Worm (Caenorhabditis elegans): ENCODE data around the gene C56G2.4.

- TF ChIP-seq zag-1 (tag; optimal IDR thresholded peaks at IDR 0.05) (peak; percentile 45), nhr-77 (tag; optimal IDR thresholded peaks at IDR 0.05) (no peak)
Measured at ce11 chrIII:6344737-6345136, 13.2 kb downstream of the C56G2.4 start.

All from whole organism, L2 larva.